Worm (Caenorhabditis elegans) whole organism, late embryonic: ENCODE measurements around the gene sid-3.

Source experiments
- C38D4.7 ChIP-seq: fragments of 200-800 bp; sonication (Bioruptor generic); optimal IDR thresholded peaks from 2 replicates; lab custom pipeline; 2018; ENCODE audit warnings: mild to moderate bottlenecking, missing genetic modification characterization, moderate library complexity, missing compliant biosample characterization
- F13H6.1 ChIP-seq: sonication (generic microtip); optimal IDR thresholded peaks from 2 replicates; lab custom pipeline; 2016; ENCODE audit warnings: missing genetic modification characterization, missing compliant biosample characterization
- K02D7.2 ChIP-seq: sonication (generic microtip); optimal IDR thresholded peaks from 2 replicates; lab custom pipeline; 2017; ENCODE audit warnings: mild to moderate bottlenecking, missing genetic modification characterization, missing compliant biosample characterization
- K09A11.1 ChIP-seq: sonication (generic microtip); optimal IDR thresholded peaks from 2 replicates; lab custom pipeline; 2017; ENCODE audit warnings: antibody characterized with exemption, mild to moderate bottlenecking, missing genetic modification characterization, missing compliant biosample characterization; ENCODE audit not compliant: insufficient read depth
- Y22D7AL.16 ChIP-seq: sonication (generic microtip); optimal IDR thresholded peaks from 2 replicates; lab custom pipeline; 2016; ENCODE audit warnings: missing genetic modification characterization, missing compliant biosample characterization
- ahr-1 ChIP-seq: sonication (generic microtip); optimal IDR thresholded peaks from 2 replicates; lab custom pipeline; 2016; ENCODE audit warnings: missing genetic modification characterization, missing compliant biosample characterization
- ceh-14 ChIP-seq: sonication (generic microtip); optimal IDR thresholded peaks from 2 replicates; lab custom pipeline; 2016; ENCODE audit warnings: missing genotype, missing genetic modification characterization, missing compliant biosample characterization
- ceh-18 ChIP-seq: sonication (generic microtip); optimal IDR thresholded peaks from 2 replicates; lab custom pipeline; 2016; ENCODE audit warnings: missing genetic modification characterization, missing compliant biosample characterization
- ceh-19 ChIP-seq: fragments of 200-800 bp; sonication (Bioruptor generic); optimal IDR thresholded peaks from 2 replicates; lab custom pipeline; 2018; ENCODE audit warnings: mild to moderate bottlenecking, missing genetic modification characterization, missing compliant biosample characterization
- ceh-2 ChIP-seq: sonication (generic microtip); optimal IDR thresholded peaks from 2 replicates; lab custom pipeline; 2016; ENCODE audit warnings: missing genotype, missing genetic modification characterization, missing compliant biosample characterization
- ceh-30 ChIP-seq: fragments of 150-350 bp; optimal IDR thresholded peaks from 2 replicates; lab custom pipeline; 2014; ENCODE audit warnings: missing biosample characterization, missing genetic modification characterization
- ceh-31 ChIP-seq: sonication (generic microtip); optimal IDR thresholded peaks from 2 replicates; lab custom pipeline; 2016; ENCODE audit warnings: missing genetic modification characterization, missing compliant biosample characterization
- ceh-34 ChIP-seq: sonication (generic microtip); optimal IDR thresholded peaks from 2 replicates; lab custom pipeline; 2016; ENCODE audit warnings: mild to moderate bottlenecking, missing genetic modification characterization, missing compliant biosample characterization
- ceh-45 ChIP-seq: fragments of 200-800 bp; sonication (Bioruptor generic); IDR thresholded peaks from 2 replicates; pipeline ENCODE4 v1.3.6; 2022; ENCODE audit warnings: missing genetic modification reagents, missing genetic modification characterization, missing compliant biosample characterization
- ceh-48 ChIP-seq: sonication (generic microtip); optimal IDR thresholded peaks from 2 replicates; lab custom pipeline; 2016; ENCODE audit warnings: missing genetic modification characterization, inconsistent platforms, missing compliant biosample characterization
- ceh-6 ChIP-seq: fragments of 200-800 bp; sonication (Bioruptor generic); optimal IDR thresholded peaks from 2 replicates; lab custom pipeline; 2018; ENCODE audit warnings: mild to moderate bottlenecking, missing genetic modification characterization, missing compliant biosample characterization
- dmd-4 ChIP-seq: sonication (generic microtip); optimal IDR thresholded peaks from 2 replicates; lab custom pipeline; 2016; ENCODE audit warnings: borderline replicate concordance, missing genetic modification characterization, missing compliant biosample characterization
- dve-1 ChIP-seq: sonication (generic microtip); optimal IDR thresholded peaks from 2 replicates; lab custom pipeline; 2017; ENCODE audit warnings: antibody characterized with exemption, mild to moderate bottlenecking, missing genetic modification characterization, missing compliant biosample characterization
- elt-2 ChIP-seq: sonication (generic microtip); optimal IDR thresholded peaks from 2 replicates; lab custom pipeline; 2016; ENCODE audit warnings: missing genetic modification reagents, missing genetic modification characterization, missing compliant biosample characterization
- ets-4 ChIP-seq: sonication (generic microtip); optimal IDR thresholded peaks from 2 replicates; lab custom pipeline; 2016; ENCODE audit warnings: missing genetic modification characterization, missing compliant biosample characterization
- fkh-6 ChIP-seq: sonication (generic microtip); optimal IDR thresholded peaks from 2 replicates; lab custom pipeline; 2016; ENCODE audit warnings: missing genetic modification characterization, missing compliant biosample characterization
- gmeb-2 ChIP-seq: sonication (generic microtip); optimal IDR thresholded peaks from 2 replicates; lab custom pipeline; 2016; ENCODE audit warnings: missing genetic modification characterization, inconsistent platforms, missing compliant biosample characterization
- hlh-15 ChIP-seq: sonication (generic microtip); optimal IDR thresholded peaks from 2 replicates; lab custom pipeline; 2016; ENCODE audit warnings: missing genetic modification characterization, missing compliant biosample characterization
- hlh-30 ChIP-seq: sonication (generic microtip); optimal IDR thresholded peaks from 2 replicates; lab custom pipeline; 2017; ENCODE audit warnings: antibody characterized with exemption, missing genetic modification characterization, missing compliant biosample characterization; ENCODE audit not compliant: insufficient read depth
- hlh-6 ChIP-seq: sonication (generic microtip); optimal IDR thresholded peaks from 2 replicates; lab custom pipeline; 2016; ENCODE audit warnings: missing genotype, missing genetic modification characterization, missing compliant biosample characterization
- hlh-8 ChIP-seq: sonication (generic microtip); optimal IDR thresholded peaks from 2 replicates; lab custom pipeline; 2016; ENCODE audit warnings: missing genotype, missing genetic modification characterization, missing compliant biosample characterization
- lim-6 ChIP-seq: sonication (generic microtip); optimal IDR thresholded peaks from 2 replicates; lab custom pipeline; 2016; ENCODE audit warnings: missing genetic modification characterization, missing compliant biosample characterization
- lin-11 ChIP-seq: fragments of 200-800 bp; sonication (Bioruptor generic); optimal IDR thresholded peaks from 2 replicates; lab custom pipeline; 2018; ENCODE audit warnings: mild to moderate bottlenecking, missing genetic modification characterization, missing compliant biosample characterization
- madf-2 ChIP-seq: sonication (generic microtip); optimal IDR thresholded peaks from 2 replicates; lab custom pipeline; 2017; ENCODE audit warnings: missing genetic modification characterization, missing compliant biosample characterization
- mec-3 ChIP-seq: sonication (generic microtip); optimal IDR thresholded peaks from 2 replicates; lab custom pipeline; 2016; ENCODE audit warnings: borderline replicate concordance, missing genetic modification characterization, missing compliant biosample characterization
- nfya-1 ChIP-seq: sonication (generic microtip); optimal IDR thresholded peaks from 2 replicates; lab custom pipeline; 2017; ENCODE audit warnings: missing genetic modification characterization, mild to moderate bottlenecking, missing compliant biosample characterization, antibody characterized with exemption, moderate library complexity
- nhr-11 ChIP-seq: fragments of 150-350 bp; optimal IDR thresholded peaks from 2 replicates; lab custom pipeline; 2014; ENCODE audit warnings: missing biosample characterization, missing genetic modification characterization
- odd-2 ChIP-seq: sonication (generic microtip); optimal IDR thresholded peaks from 2 replicates; lab custom pipeline; 2017; ENCODE audit warnings: antibody characterized with exemption, mild to moderate bottlenecking, missing genetic modification characterization, missing compliant biosample characterization
- pag-3 ChIP-seq: sonication (generic microtip); optimal IDR thresholded peaks from 2 replicates; lab custom pipeline; 2016; ENCODE audit warnings: missing compliant biosample characterization, missing genetic modification characterization, borderline replicate concordance
- pax-1 ChIP-seq: fragments of 150-350 bp; optimal IDR thresholded peaks from 2 replicates; lab custom pipeline; 2014; ENCODE audit warnings: missing biosample characterization, missing genetic modification characterization
- pha-2 ChIP-seq: sonication (generic microtip); optimal IDR thresholded peaks from 2 replicates; lab custom pipeline; 2017; ENCODE audit warnings: mild to moderate bottlenecking, missing genetic modification characterization, missing compliant biosample characterization
- pha-4 ChIP-seq: fragments of 150-350 bp; optimal IDR thresholded peaks from 2 replicates; lab custom pipeline; 2018; ENCODE audit warnings: missing biosample characterization, missing genetic modification reagents, missing genetic modification characterization
- pqm-1 ChIP-seq: sonication (generic microtip); optimal IDR thresholded peaks from 2 replicates; lab custom pipeline; 2016; ENCODE audit warnings: missing genetic modification characterization, missing compliant biosample characterization
- pros-1 ChIP-seq: fragments of 150-350 bp; optimal IDR thresholded peaks from 2 replicates; lab custom pipeline; 2014; ENCODE audit warnings: missing biosample characterization, missing genetic modification reagents, missing genetic modification characterization
- ref-2 ChIP-seq: sonication (generic microtip); optimal IDR thresholded peaks from 2 replicates; lab custom pipeline; 2016; ENCODE audit warnings: missing genetic modification characterization, missing compliant biosample characterization
- rnt-1 ChIP-seq: sonication (generic microtip); optimal IDR thresholded peaks from 2 replicates; lab custom pipeline; 2016; ENCODE audit warnings: missing genetic modification characterization, missing compliant biosample characterization
- sdc-2 ChIP-seq: sonication (generic microtip); optimal IDR thresholded peaks from 2 replicates; lab custom pipeline; 2016; ENCODE audit warnings: missing genotype, missing genetic modification characterization, missing compliant biosample characterization
- sox-2 ChIP-seq: fragments of 200-800 bp; sonication (Bioruptor generic); IDR thresholded peaks from 2 replicates; pipeline ENCODE4 v1.3.6; 2022; ENCODE audit warnings: missing genetic modification reagents, missing genetic modification characterization, missing compliant biosample characterization
- sox-4 ChIP-seq: sonication (generic microtip); optimal IDR thresholded peaks from 2 replicates; lab custom pipeline; 2017; ENCODE audit warnings: mild to moderate bottlenecking, missing genetic modification characterization, inconsistent platforms, missing compliant biosample characterization
- syd-9 ChIP-seq: sonication (generic microtip); optimal IDR thresholded peaks from 2 replicates; lab custom pipeline; 2016; ENCODE audit warnings: mild to moderate bottlenecking, missing genetic modification characterization, moderate library complexity, missing compliant biosample characterization
- tbx-2 ChIP-seq: sonication (generic microtip); optimal IDR thresholded peaks from 2 replicates; lab custom pipeline; 2016; ENCODE audit warnings: missing genetic modification characterization, missing compliant biosample characterization
- tbx-7 ChIP-seq: sonication (generic microtip); optimal IDR thresholded peaks from 2 replicates; lab custom pipeline; 2016; ENCODE audit warnings: missing genotype, missing genetic modification characterization, missing compliant biosample characterization
- ttx-3 ChIP-seq: sonication (generic microtip); optimal IDR thresholded peaks from 2 replicates; lab custom pipeline; 2016; ENCODE audit warnings: missing genetic modification reagents, missing genetic modification characterization, missing compliant biosample characterization
- unc-42 ChIP-seq: sonication (generic microtip); optimal IDR thresholded peaks from 2 replicates; lab custom pipeline; 2016; ENCODE audit warnings: missing genotype, missing genetic modification characterization, missing compliant biosample characterization
- unc-86 ChIP-seq: sonication (generic microtip); optimal IDR thresholded peaks from 2 replicates; lab custom pipeline; 2016; ENCODE audit warnings: missing genetic modification characterization, missing compliant biosample characterization
- zip-5 ChIP-seq: sonication (generic microtip); optimal IDR thresholded peaks from 2 replicates; lab custom pipeline; 2016; ENCODE audit warnings: missing genetic modification characterization, missing compliant biosample characterization
- ztf-16 ChIP-seq: sonication (generic microtip); optimal IDR thresholded peaks from 2 replicates; lab custom pipeline; 2017; ENCODE audit warnings: missing genetic modification characterization, missing compliant biosample characterization

Gene sid-3

DNA sequence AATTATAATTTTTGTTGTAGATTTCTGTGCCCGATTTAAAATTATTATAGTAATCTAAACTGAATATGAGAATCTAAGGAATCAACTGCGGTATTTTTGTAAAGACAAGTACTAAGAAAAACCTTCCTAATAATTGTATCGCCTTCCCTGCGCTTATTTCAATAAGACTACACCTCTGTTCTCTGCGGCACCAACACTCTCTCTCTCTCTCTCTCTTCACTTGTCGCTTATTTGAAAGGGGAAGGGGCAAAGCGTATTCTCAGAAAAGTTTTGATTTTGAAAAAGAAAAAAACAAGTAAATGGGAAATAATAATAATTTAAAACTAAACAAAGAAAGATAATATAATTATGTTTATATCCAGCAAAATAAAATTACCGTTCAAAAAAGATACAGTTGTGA lies 5.0 kb upstream of the sid-3 start:
- TF ChIP-seq C38D4.7 (GFP tag; lab: Kevin White, UChicago) (no peak), lin-11 (tag; lab: Kevin White, UChicago) (no peak), sox-2 (GFP tag; lab: Robert Waterston, UW) (no peak), odd-2 (peak; percentile 10), elt-2 (tag; lab: Kevin White, UChicago) (peak; percentile 64), ref-2 (tag; lab: Kevin White, UChicago) (no peak), pha-4 (no peak), K09A11.1 (tag; lab: Kevin White, UChicago) (no peak), pax-1 (tag; lab: Kevin White, UChicago) (peak; percentile 22), lim-6 (no peak), ceh-48 (tag; lab: Kevin White, UChicago) (no peak), hlh-15 (tag; lab: Kevin White, UChicago) (no peak), tbx-2 (tag; lab: Kevin White, UChicago) (peak; percentile 50), ceh-2 (tag; lab: Kevin White, UChicago) (no peak), ceh-6 (GFP tag; lab: Kevin White, UChicago) (no peak), zip-5 (tag; lab: Kevin White, UChicago) (no peak), sdc-2 (tag; lab: Kevin White, UChicago) (peak; percentile 98), Y22D7AL.16 (tag; lab: Kevin White, UChicago) (no peak), ztf-16 (tag; lab: Kevin White, UChicago) (peak; percentile 32), ceh-34 (no peak), hlh-8 (tag; lab: Kevin White, UChicago) (no peak), ceh-45 (no peak), K02D7.2 (no peak), ceh-19 (no peak), ahr-1 (tag; lab: Kevin White, UChicago) (no peak), dmd-4 (no peak), mec-3 (no peak), ttx-3 (tag; lab: Kevin White, UChicago) (peak; percentile 45), nhr-11 (no peak), pag-3 (tag; lab: Kevin White, UChicago) (no peak), unc-42 (tag; lab: Kevin White, UChicago) (no peak), nfya-1 (tag; lab: Kevin White, UChicago) (peak; percentile 68), gmeb-2 (tag; lab: Kevin White, UChicago) (peak; percentile 5), syd-9 (tag; lab: Kevin White, UChicago) (no peak)

DNA sequence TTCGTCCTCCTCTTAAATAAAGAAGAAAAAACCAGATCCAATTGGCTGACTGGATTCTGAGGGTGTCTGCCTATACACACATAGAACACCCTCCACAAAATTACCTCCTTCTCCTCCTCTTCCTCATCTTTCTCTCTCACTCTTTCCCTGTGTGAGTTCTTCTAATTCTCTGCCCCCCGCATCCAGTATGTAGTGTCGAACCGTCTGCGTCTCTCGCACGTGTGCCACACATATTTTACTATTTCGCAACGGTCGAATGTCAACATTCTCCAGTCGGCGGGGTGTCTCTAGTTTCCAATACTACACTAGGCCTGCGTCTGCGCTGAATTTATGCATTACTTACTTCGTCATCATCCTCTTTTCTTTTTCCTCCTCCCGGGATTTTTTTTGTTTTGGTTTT lies 1.8 kb upstream of the sid-3 start:
- TF ChIP-seq syd-9 (tag; lab: Kevin White, UChicago) (peak; percentile 19), pros-1 (peak; percentile 33), hlh-6 (tag; lab: Kevin White, UChicago) (peak; percentile 5), tbx-2 (tag; lab: Kevin White, UChicago) (peak; percentile 71), hlh-30 (tag; lab: Kevin White, UChicago) (peak; percentile 65), ceh-19 (peak; percentile 72), dve-1 (peak; percentile 22), sox-4 (tag; lab: Kevin White, UChicago) (no peak), unc-86 (no peak), gmeb-2 (tag; lab: Kevin White, UChicago) (no peak), pha-2 (tag; lab: Kevin White, UChicago) (no peak), ceh-30 (tag; lab: Kevin White, UChicago) (no peak), ceh-48 (tag; lab: Kevin White, UChicago) (peak; percentile 21), fkh-6 (peak; percentile 52), pqm-1 (tag; lab: Kevin White, UChicago) (no peak), sdc-2 (tag; lab: Kevin White, UChicago) (peak; percentile 94), Y22D7AL.16 (tag; lab: Kevin White, UChicago) (no peak), ceh-18 (peak; percentile 78), elt-2 (tag; lab: Kevin White, UChicago) (no peak), nfya-1 (tag; lab: Kevin White, UChicago) (peak; percentile 70), ets-4 (tag; lab: Kevin White, UChicago) (peak; percentile 45), ceh-31 (tag; lab: Kevin White, UChicago) (peak; percentile 85), tbx-7 (tag; lab: Kevin White, UChicago) (no peak), F13H6.1 (tag; lab: Kevin White, UChicago) (peak; percentile 65), odd-2 (no peak), unc-42 (tag; lab: Kevin White, UChicago) (peak; percentile 42), ceh-6 (GFP tag; lab: Kevin White, UChicago) (peak; percentile 4), ceh-14 (tag; lab: Kevin White, UChicago) (peak; percentile 73), rnt-1 (tag; lab: Kevin White, UChicago) (peak; percentile 50), madf-2 (tag; lab: Kevin White, UChicago) (no peak)
